Fruit fly (Drosophila melanogaster) whole organism, embryonic: ENCODE results near the gene Prim2.

Experiments
- Aef1 ChIP-seq: fragments of 200-800 bp; sonication (Bioruptor generic); IDR thresholded peaks from 3 replicates; pipeline ENCODE4 v1.3.6; 2022; ENCODE audit warnings: missing biosample characterization, missing genetic modification characterization
- Atf3 ChIP-seq: fragments of 200-800 bp; sonication (Bioruptor generic); optimal IDR thresholded peaks from 3 replicates; lab custom pipeline; 2016; ENCODE audit warnings: missing biosample characterization, missing genetic modification characterization
- Bgb ChIP-seq: fragments of 200-800 bp; sonication (Bioruptor generic); IDR thresholded peaks from 2 replicates; pipeline ENCODE4 v1.3.6; 2022; ENCODE audit warnings: missing biosample characterization, missing genetic modification characterization; ENCODE audit not compliant: partially characterized antibody
- Blimp-1 ChIP-seq: fragments of 200-800 bp; sonication (Bioruptor generic); optimal IDR thresholded peaks from 3 replicates; lab custom pipeline; 2018; ENCODE audit warnings: missing biosample characterization, missing genetic modification characterization, mild to moderate bottlenecking, moderate library complexity, missing genetic modification reagents
- CG1024 ChIP-seq: fragments of 200-800 bp; sonication (Bioruptor generic); IDR thresholded peaks from 2 replicates; pipeline ENCODE4 v1.3.6; 2022; ENCODE audit warnings: missing biosample characterization, missing genetic modification characterization
- CG10431 ChIP-seq: fragments of 200-800 bp; sonication (Bioruptor generic); optimal IDR thresholded peaks from 3 replicates; lab custom pipeline; 2018; ENCODE audit warnings: missing biosample characterization, mild to moderate bottlenecking, missing genetic modification characterization
- CG10462 ChIP-seq: fragments of 200-800 bp; sonication (Bioruptor generic); optimal IDR thresholded peaks from 2 replicates; lab custom pipeline; 2016; ENCODE audit warnings: missing biosample characterization, missing genetic modification characterization
- CG11398 ChIP-seq: fragments of 200-800 bp; sonication (Bioruptor generic); optimal IDR thresholded peaks from 2 replicates; lab custom pipeline; 2016; ENCODE audit warnings: missing biosample characterization, missing genetic modification characterization
- CG11695 ChIP-seq: fragments of 200-800 bp; sonication (Bioruptor generic); IDR thresholded peaks from 3 replicates; pipeline ENCODE4 v1.3.6; 2022; ENCODE audit warnings: missing biosample characterization, missing genetic modification characterization
- CG13287 ChIP-seq: fragments of 200-800 bp; sonication (Bioruptor generic); IDR thresholded peaks from 2 replicates; pipeline ENCODE4 v1.3.6; 2022; ENCODE audit warnings: missing biosample characterization, missing genetic modification characterization; ENCODE audit not compliant: partially characterized antibody
- CG17802 ChIP-seq: fragments of 200-800 bp; sonication (Bioruptor generic); optimal IDR thresholded peaks from 2 replicates; lab custom pipeline; 2018; ENCODE audit warnings: missing biosample characterization, mild to moderate bottlenecking, missing genetic modification characterization, moderate library complexity
- CG31388 ChIP-seq: fragments of 200-800 bp; sonication (Bioruptor generic); optimal IDR thresholded peaks from 2 replicates; lab custom pipeline; 2016; ENCODE audit warnings: missing biosample characterization, missing genetic modification characterization
- CG4360 ChIP-seq: fragments of 200-800 bp; sonication (Bioruptor generic); IDR thresholded peaks from 2 replicates; pipeline ENCODE4 v1.3.6; 2022; ENCODE audit warnings: missing biosample characterization, missing genetic modification characterization
- CG4820 ChIP-seq: fragments of 200-800 bp; sonication (Bioruptor generic); optimal IDR thresholded peaks from 3 replicates; lab custom pipeline; 2016; ENCODE audit warnings: missing biosample characterization, missing genetic modification characterization
- CG5245 ChIP-seq: fragments of 200-800 bp; sonication (Bioruptor generic); optimal IDR thresholded peaks from 3 replicates; lab custom pipeline; 2016; ENCODE audit warnings: missing biosample characterization, missing genetic modification characterization
- CG6689 ChIP-seq: fragments of 200-800 bp; sonication (Bioruptor generic); IDR thresholded peaks from 2 replicates; pipeline ENCODE4 v1.3.6; 2022; ENCODE audit warnings: missing biosample characterization, missing genetic modification characterization
- CG6791 ChIP-seq: fragments of 200-800 bp; sonication (Bioruptor generic); IDR thresholded peaks from 3 replicates; pipeline ENCODE4 v1.3.6; 2022; ENCODE audit warnings: missing biosample characterization, missing genetic modification characterization; ENCODE audit not compliant: partially characterized antibody
- CG8290 ChIP-seq, 3 experiments: fragments of 200-800 bp; sonication (Bioruptor generic); optimal IDR thresholded peaks; 2 replicates each; lab custom pipeline; 2016 to 2019; ENCODE audit warnings: missing biosample characterization in 3 of 3, missing genetic modification characterization in 3 of 3, mild to moderate bottlenecking in 2 of 3, moderate library complexity in 1 of 3
- CG8388 ChIP-seq: fragments of 200-800 bp; sonication (Bioruptor generic); optimal IDR thresholded peaks from 2 replicates; lab custom pipeline; 2019; ENCODE audit warnings: missing biosample characterization, mild to moderate bottlenecking, missing genetic modification characterization, moderate library complexity
- CG8765 ChIP-seq: fragments of 200-800 bp; sonication (Bioruptor generic); IDR thresholded peaks from 2 replicates; pipeline ENCODE4 v1.3.6; 2022; ENCODE audit warnings: missing biosample characterization, missing genetic modification characterization
- D19A ChIP-seq: fragments of 200-800 bp; optimal IDR thresholded peaks from 3 replicates; lab custom pipeline; 2019; ENCODE audit warnings: missing biosample characterization, mild to moderate bottlenecking, missing genetic modification characterization, moderate library complexity
- Dfd ChIP-seq, 2 experiments: fragments of >200 bp; optimal IDR thresholded peaks; 2 replicates each; lab custom pipeline; 2017; ENCODE audit warnings: missing biosample characterization in 2 of 2, missing genetic modification characterization in 2 of 2
- Dip3 ChIP-seq: fragments of 200-800 bp; sonication (Bioruptor generic); optimal IDR thresholded peaks from 3 replicates; lab custom pipeline; 2016; ENCODE audit warnings: missing biosample characterization, missing genetic modification characterization
- Doc3 ChIP-seq: fragments of 200-800 bp; sonication (Bioruptor generic); IDR thresholded peaks from 3 replicates; pipeline ENCODE4 v1.3.6; 2022; ENCODE audit warnings: missing biosample characterization, missing genetic modification characterization; ENCODE audit not compliant: partially characterized antibody
- E2f1 ChIP-seq: fragments of 200-800 bp; sonication (Bioruptor generic); IDR thresholded peaks from 2 replicates; pipeline ENCODE4 v1.3.6; 2022; ENCODE audit warnings: missing biosample characterization, missing genetic modification characterization
- GATAe ChIP-seq: fragments of 200-800 bp; sonication (Bioruptor generic); conservative IDR thresholded peaks from 2 replicates; pipeline ENCODE4 v1.3.6; 2022; ENCODE audit warnings: missing biosample characterization, missing genetic modification characterization
- Hr51 ChIP-seq, 2 experiments: fragments of 200-800 bp; sonication (Bioruptor generic); optimal IDR thresholded peaks; 2 replicates in 1 of 2; 3 replicates in 1 of 2; lab custom pipeline; 2016 to 2018; ENCODE audit warnings: missing biosample characterization in 2 of 2, missing genetic modification characterization in 2 of 2, mild to moderate bottlenecking in 1 of 2, moderate library complexity in 1 of 2
- Jarid2 ChIP-seq: fragments of 200-800 bp; sonication (Bioruptor generic); optimal IDR thresholded peaks from 3 replicates; lab custom pipeline; 2017; ENCODE audit warnings: mild to moderate bottlenecking, missing biosample characterization, missing genetic modification reagents, missing genetic modification characterization
- Lhr ChIP-seq: fragments of 200-800 bp; sonication (Bioruptor generic); optimal IDR thresholded peaks from 3 replicates; lab custom pipeline; 2017; ENCODE audit warnings: mild to moderate bottlenecking, missing biosample characterization, missing genetic modification reagents, missing genetic modification characterization
- MTF-1 ChIP-seq: fragments of 200-800 bp; sonication (Bioruptor generic); optimal IDR thresholded peaks from 2 replicates; lab custom pipeline; 2018; ENCODE audit warnings: missing biosample characterization, mild to moderate bottlenecking, missing genetic modification characterization, borderline replicate concordance
- Max ChIP-seq: fragments of 200-800 bp; sonication (Bioruptor generic); optimal IDR thresholded peaks from 2 replicates; lab custom pipeline; 2016; ENCODE audit warnings: missing biosample characterization, mild to moderate bottlenecking, missing genetic modification characterization
- NC2α ChIP-seq: fragments of 200-800 bp; sonication (Bioruptor generic); optimal IDR thresholded peaks from 2 replicates; lab custom pipeline; 2016; ENCODE audit warnings: missing biosample characterization, missing genetic modification characterization
- ap ChIP-seq: fragments of 200-800 bp; sonication (Bioruptor generic); IDR thresholded peaks from 2 replicates; pipeline ENCODE4 v1.3.6; 2022; ENCODE audit warnings: missing biosample characterization, missing genetic modification characterization
- ase ChIP-seq: fragments of 200-800 bp; sonication (Bioruptor generic); IDR thresholded peaks from 3 replicates; pipeline ENCODE4 v1.3.6; 2022; ENCODE audit warnings: missing biosample characterization, missing genetic modification characterization
- cas ChIP-seq: fragments of 200-800 bp; sonication (Bioruptor generic); IDR thresholded peaks from 2 replicates; pipeline ENCODE4 v1.3.6; 2022; ENCODE audit warnings: missing biosample characterization, missing genetic modification characterization
- croc ChIP-seq: fragments of 200-800 bp; sonication (Bioruptor generic); conservative IDR thresholded peaks from 3 replicates; pipeline ENCODE4 v1.3.6; 2022; ENCODE audit warnings: missing biosample characterization, missing genetic modification characterization
- crol ChIP-seq: fragments of 200-800 bp; sonication (Bioruptor generic); IDR thresholded peaks from 2 replicates; pipeline ENCODE4 v1.3.6; 2022; ENCODE audit warnings: missing biosample characterization, missing genetic modification characterization
- fd96Cb ChIP-seq: fragments of 200-800 bp; sonication (Bioruptor generic); optimal IDR thresholded peaks from 2 replicates; lab custom pipeline; 2018; ENCODE audit warnings: missing biosample characterization, mild to moderate bottlenecking, missing genetic modification characterization, moderate library complexity
- h ChIP-seq: fragments of >200 bp; optimal IDR thresholded peaks from 2 replicates; lab custom pipeline; 2017
- hkb ChIP-seq, 2 experiments: fragments of 200-800 bp in 1 of 2; fragments of >200 bp in 1 of 2; sonication (Bioruptor generic) in 1 of 2; IDR thresholded peaks in 1 of 2; optimal IDR thresholded peaks in 1 of 2; 2 replicates each; pipeline versions ENCODE4 v1.3.6 to Lab custom; 2017 to 2022; ENCODE audit warnings: missing biosample characterization in 1 of 2, missing genetic modification characterization in 1 of 2
- jing ChIP-seq: fragments of 200-800 bp; sonication (Bioruptor generic); optimal IDR thresholded peaks from 2 replicates; lab custom pipeline; 2018; ENCODE audit warnings: missing biosample characterization, mild to moderate bottlenecking, missing genetic modification characterization
- pita ChIP-seq: fragments of 200-800 bp; sonication (Bioruptor generic); optimal IDR thresholded peaks from 2 replicates; lab custom pipeline; 2017; ENCODE audit warnings: missing biosample characterization, mild to moderate bottlenecking, missing genetic modification characterization
- row ChIP-seq: fragments of 200-800 bp; sonication (Bioruptor generic); IDR thresholded peaks from 3 replicates; pipeline ENCODE4 v1.3.6; 2022; ENCODE audit warnings: missing biosample characterization, missing genetic modification characterization
- tap ChIP-seq: fragments of 200-800 bp; optimal IDR thresholded peaks from 3 replicates; lab custom pipeline; 2019; ENCODE audit warnings: missing biosample characterization, mild to moderate bottlenecking, missing genetic modification characterization, moderate library complexity
- tna ChIP-seq: fragments of 200-800 bp; sonication (Bioruptor generic); IDR thresholded peaks from 2 replicates; pipeline ENCODE4 v1.3.6; 2022; ENCODE audit warnings: missing biosample characterization, missing genetic modification characterization; ENCODE audit not compliant: partially characterized antibody
- trem ChIP-seq: fragments of 200-800 bp; optimal IDR thresholded peaks from 3 replicates; lab custom pipeline; 2019; ENCODE audit warnings: missing biosample characterization, mild to moderate bottlenecking, missing genetic modification characterization, moderate library complexity
- unpg ChIP-seq: fragments of 200-800 bp; sonication (Bioruptor generic); optimal IDR thresholded peaks from 3 replicates; lab custom pipeline; 2018; ENCODE audit warnings: missing biosample characterization, mild to moderate bottlenecking, missing genetic modification characterization, moderate library complexity

Gene Prim2

dm6 chr3L:20375878-20376563 lies 14.6 kb upstream of the Prim2 start, which contains the start of the genes Ide and RhoBTB (continued):
- TF ChIP-seq CG31388 (GFP tag; lab: Kevin White, UChicago) (peak; percentile 51), CG6791 (GFP tag; lab: Robert Waterston, UW) (no peak), ap (GFP tag; lab: Robert Waterston, UW) (peak; percentile 25; the same call in 1 of the 2 replicates), trem (peak; percentile 98), Hr51 (GFP tag; optimal IDR thresholded peaks at IDR 0.05; lab: Kevin White, UChicago) (peak in 1 of 2 experiments; percentile 80), ase (peak; percentile 44; the same call in 2 of the 3 replicates), Dfd (GFP tag; optimal IDR thresholded peaks at IDR 0.05; lab: Kevin White, UChicago) (peak in 1 of 2 experiments; percentile 10), Doc3 (GFP tag; lab: Robert Waterston, UW) (no peak), CG8765 (GFP tag; lab: Robert Waterston, UW) (peak; percentile 66; the same call in 1 of the 2 replicates), CG4360 (no peak), fd96Cb (tag; lab: Kevin White, UChicago) (peak; percentile 72), h (no peak), CG6689 (GFP tag; lab: Robert Waterston, UW) (peak; percentile 67), Blimp-1 (GFP tag; lab: Kevin White, UChicago) (no peak), Bgb (GFP tag; lab: Robert Waterston, UW) (peak; percentile 34; the same call in 1 of the 2 replicates), Max (GFP tag; lab: Kevin White, UChicago) (peak; percentile 79), Jarid2 (GFP tag; lab: Kevin White, UChicago) (peak; percentile 41), CG1024 (GFP tag; lab: Robert Waterston, UW) (no peak), CG8290 (GFP tag; optimal IDR thresholded peaks at IDR 0.05; lab: Kevin White, UChicago) (peak; percentile 71), CG8290 (tag; optimal IDR thresholded peaks at IDR 0.05; lab: Kevin White, UChicago) (peak in 1 of 2 experiments; percentile 15), row (GFP tag; lab: Robert Waterston, UW) (peak; percentile 90), CG11695 (GFP tag; lab: Robert Waterston, UW) (no peak), Aef1 (GFP tag; lab: Robert Waterston, UW) (peak; percentile 78), MTF-1 (GFP tag; lab: Kevin White, UChicago) (no peak), croc (GFP tag; lab: Robert Waterston, UW) (peak; percentile 48), pita (GFP tag; lab: Kevin White, UChicago) (no peak), CG8388 (GFP tag; lab: Kevin White, UChicago) (peak; percentile 53), NC2α (GFP tag; lab: Kevin White, UChicago) (peak; percentile 62), CG10462 (GFP tag; lab: Kevin White, UChicago) (peak; percentile 63), CG17802 (tag; lab: Kevin White, UChicago) (peak; percentile 25), unpg (GFP tag; lab: Kevin White, UChicago) (no peak), Lhr (GFP tag; lab: Kevin White, UChicago) (peak; percentile 89), E2f1 (GFP tag; lab: Robert Waterston, UW) (peak; percentile 46; the same call in 1 of the 2 replicates), CG13287 (GFP tag; lab: Robert Waterston, UW) (peak; percentile 16; the same call in 1 of the 2 replicates), CG10431 (GFP tag; lab: Kevin White, UChicago) (peak; percentile 36), crol (GFP tag; lab: Robert Waterston, UW) (peak; percentile 36; the same call in 1 of the 2 replicates), CG5245 (GFP tag; lab: Kevin White, UChicago) (peak; percentile 52), CG11398 (GFP tag; lab: Kevin White, UChicago) (no peak), cas (0 out of 2 replicates have a peak, but pooled peaks have one; percentile 8), GATAe (GFP tag; lab: Robert Waterston, UW) (no peak; the same call in 1 of the 2 replicates), tap (no peak), tna (GFP tag; lab: Robert Waterston, UW) (no peak; the same call in 1 of the 2 replicates), jing (GFP tag; lab: Kevin White, UChicago) (peak; percentile 26), CG4820 (GFP tag; lab: Kevin White, UChicago) (peak; percentile 70), D19A (tag; lab: Kevin White, UChicago) (no peak), hkb (optimal IDR thresholded peaks at IDR 0.05; lab: Kevin White, UChicago) (peak; percentile 96), hkb (GFP tag; IDR thresholded peaks at IDR 0.05; lab: Robert Waterston, UW) (peak; percentile 40; the same call in 1 of the 2 replicates), Dip3 (GFP tag; lab: Kevin White, UChicago) (peak; percentile 93), Atf3 (peak; percentile 77)
